Worm (Caenorhabditis elegans) whole organism, early embryonic: ENCODE results near the gene BE0003N10.6.
"Not testable (repeated sequence)": the region's sequence is repeated elsewhere in the genome, so short reads cannot be mapped to it uniquely, and the experiment has no call there.

Experiments
- B0310.2 ChIP-seq: sonication (generic microtip); optimal IDR thresholded peaks from 2 replicates; lab custom pipeline; 2016; ENCODE audit warnings: mild to moderate bottlenecking, missing genetic modification characterization, missing compliant biosample characterization
- F13C5.2 ChIP-seq: sonication (generic microtip); optimal IDR thresholded peaks from 2 replicates; lab custom pipeline; 2017; ENCODE audit warnings: mild to moderate bottlenecking, missing genetic modification characterization, inconsistent platforms, missing compliant biosample characterization
- aly-1 ChIP-seq: sonication (generic microtip); optimal IDR thresholded peaks from 2 replicates; lab custom pipeline; 2016; ENCODE audit warnings: missing genetic modification characterization, missing compliant biosample characterization
- ama-1 ChIP-seq: fragments of 150-350 bp; optimal IDR thresholded peaks from 2 replicates; lab custom pipeline; 2014
- ceh-13 ChIP-seq: fragments of 200-800 bp; sonication (Bioruptor generic); optimal IDR thresholded peaks from 2 replicates; lab custom pipeline; 2018; ENCODE audit warnings: mild to moderate bottlenecking, missing genetic modification characterization, missing compliant biosample characterization
- ceh-36 ChIP-seq: sonication (generic microtip); optimal IDR thresholded peaks from 2 replicates; lab custom pipeline; 2016; ENCODE audit warnings: missing genetic modification characterization, inconsistent platforms, missing compliant biosample characterization
- ets-7 ChIP-seq: sonication (generic microtip); optimal IDR thresholded peaks from 2 replicates; lab custom pipeline; 2016; ENCODE audit warnings: missing genotype, missing genetic modification characterization, missing compliant biosample characterization
- flt-1 ChIP-seq: fragments of 200-800 bp; sonication (Bioruptor generic); IDR thresholded peaks from 2 replicates; pipeline ENCODE4 v1.3.6; 2022; ENCODE audit warnings: missing genetic modification characterization, missing compliant biosample characterization
- hmbx-1 ChIP-seq: sonication (generic microtip); optimal IDR thresholded peaks from 2 replicates; lab custom pipeline; 2016; ENCODE audit warnings: mild to moderate bottlenecking, missing genetic modification characterization, missing compliant biosample characterization
- hmg-4 ChIP-seq: fragments of 200-800 bp; sonication (Bioruptor generic); optimal IDR thresholded peaks from 2 replicates; lab custom pipeline; 2018; ENCODE audit warnings: mild to moderate bottlenecking, missing genetic modification characterization, missing compliant biosample characterization
- hnd-1 ChIP-seq: sonication (generic microtip); optimal IDR thresholded peaks from 2 replicates; lab custom pipeline; 2016; ENCODE audit warnings: missing genetic modification characterization, missing compliant biosample characterization
- pes-1 ChIP-seq: fragments of 200-800 bp; sonication (Bioruptor generic); IDR thresholded peaks from 2 replicates; pipeline ENCODE4 v1.3.6; 2022; ENCODE audit warnings: missing genetic modification reagents, missing genetic modification characterization, missing compliant biosample characterization
- scrt-1 ChIP-seq: fragments of 200-800 bp; sonication (Bioruptor generic); IDR thresholded peaks from 2 replicates; pipeline ENCODE4 v1.3.6; 2022; ENCODE audit warnings: missing genetic modification characterization, missing compliant biosample characterization
- sea-1 ChIP-seq: fragments of 200-800 bp; sonication (Bioruptor generic); conservative IDR thresholded peaks from 2 replicates; pipeline ENCODE4 v1.3.6; 2022; ENCODE audit warnings: missing genetic modification characterization, missing compliant biosample characterization
- tbx-11 ChIP-seq: fragments of 200-800 bp; sonication (Bioruptor generic); IDR thresholded peaks from 2 replicates; pipeline ENCODE4 v1.3.6; 2022; ENCODE audit warnings: missing genetic modification characterization, missing compliant biosample characterization
- tbx-37 ChIP-seq: fragments of 200-800 bp; sonication (Bioruptor generic); conservative IDR thresholded peaks from 2 replicates; pipeline ENCODE4 v1.3.6; 2022; ENCODE audit warnings: missing genetic modification reagents, missing genetic modification characterization, missing compliant biosample characterization
- tra-4 ChIP-seq: sonication (generic microtip); optimal IDR thresholded peaks from 2 replicates; lab custom pipeline; 2017; ENCODE audit warnings: missing genetic modification characterization, missing compliant biosample characterization

BE0003N10.6 gene

ce11 chrIII:1059961-1060360, at the start of gene BE0003N10.6:
BE0003N10.6 (minus strand) TSS chrIII:1060061.
- no peak for TF ChIP-seq ceh-36 (tag; lab: Kevin White, UChicago)
- TF ChIP-seq scrt-1 (GFP tag; lab: Robert Waterston, UW): no peak
- TF ChIP-seq sea-1: no peak
- TF ChIP-seq tbx-11 (GFP tag; lab: Robert Waterston, UW): no peak
- no peak for TF ChIP-seq hnd-1 (tag; lab: Kevin White, UChicago)
- no peak for TF ChIP-seq tbx-37
- no peak for TF ChIP-seq hmbx-1
- no peak for TF ChIP-seq ama-1 (lab: Kevin White, UChicago)
- no peak for TF ChIP-seq ceh-13 (GFP tag; lab: Kevin White, UChicago)
- TF ChIP-seq flt-1 (GFP tag; lab: Robert Waterston, UW): no peak
- no peak for TF ChIP-seq F13C5.2 (tag; lab: Kevin White, UChicago)
- no peak for TF ChIP-seq aly-1 (tag; lab: Kevin White, UChicago)
- no peak for TF ChIP-seq B0310.2 (tag; lab: Kevin White, UChicago)

DNA sequence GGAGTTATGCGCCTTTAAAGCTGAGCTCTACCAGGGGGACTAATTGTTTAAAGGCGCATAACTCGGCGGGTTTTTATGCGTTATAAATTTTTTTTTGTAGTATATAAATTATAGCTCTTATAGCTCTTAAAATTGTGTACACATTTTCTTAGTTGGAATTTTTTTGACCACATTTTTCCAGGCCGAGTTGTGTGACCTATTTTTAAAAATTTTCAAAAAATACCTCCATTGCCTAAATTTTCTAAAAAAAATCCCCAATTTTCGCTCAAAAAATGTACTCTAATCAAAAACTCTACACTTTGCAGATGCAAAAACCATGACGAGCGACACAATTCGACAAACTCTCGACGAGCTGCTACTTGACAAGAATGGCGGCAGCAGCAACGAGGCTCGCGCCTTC, 43.0 kb upstream of the BE0003N10.6 start, which contains the start of gene exc-6:
exc-6 (plus strand) TSS at position 301 of the 400 bp plus-strand sequence.
- TF ChIP-seq B0310.2 (tag; lab: Kevin White, UChicago): no peak
- no peak for TF ChIP-seq scrt-1 (GFP tag; lab: Robert Waterston, UW)
- TF ChIP-seq aly-1 (tag; lab: Kevin White, UChicago): no peak
- TF ChIP-seq ets-7 (tag; lab: Kevin White, UChicago): no peak
- no peak for TF ChIP-seq hnd-1 (tag; lab: Kevin White, UChicago)
- TF ChIP-seq tbx-37: no peak
- TF ChIP-seq ceh-36 (tag; lab: Kevin White, UChicago): no peak
- no peak for TF ChIP-seq ceh-13 (GFP tag; lab: Kevin White, UChicago)
- no peak for TF ChIP-seq F13C5.2 (tag; lab: Kevin White, UChicago)

DNA sequence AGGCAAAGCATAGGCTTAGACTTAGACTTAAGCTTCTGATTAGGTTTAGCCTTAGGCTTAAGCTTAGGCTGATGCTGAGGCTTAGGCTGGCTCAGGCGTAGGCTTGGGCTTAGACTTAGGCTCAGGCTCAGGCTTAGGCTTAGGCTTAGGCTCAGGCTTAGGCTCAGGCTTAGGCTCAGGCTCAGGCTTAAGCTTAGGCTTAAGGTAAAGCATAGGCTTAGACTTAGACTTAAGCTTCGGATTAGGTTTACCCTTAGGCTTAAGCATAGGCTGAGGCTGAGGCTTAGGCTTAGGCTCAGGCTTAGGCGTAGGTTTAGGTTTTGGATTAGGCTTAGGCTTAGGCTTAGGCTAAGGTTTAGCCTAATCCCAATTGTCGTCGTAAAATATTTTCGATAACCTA, 39.7 kb upstream of the BE0003N10.6 start:
- TF ChIP-seq ceh-36 (tag; lab: Kevin White, UChicago) (peak; percentile 89), F13C5.2 (tag; lab: Kevin White, UChicago) (no peak)

- TF ChIP-seq ama-1 (lab: Kevin White, UChicago): no peak
- TF ChIP-seq flt-1 (GFP tag; lab: Robert Waterston, UW): no peak
- no peak for TF ChIP-seq ceh-13 (GFP tag; lab: Kevin White, UChicago)
- TF ChIP-seq scrt-1 (GFP tag; lab: Robert Waterston, UW): no peak
- no peak for TF ChIP-seq aly-1 (tag; lab: Kevin White, UChicago)
- no peak for TF ChIP-seq ets-7 (tag; lab: Kevin White, UChicago)
- no peak for TF ChIP-seq tra-4 (tag; lab: Kevin White, UChicago)
- no peak for TF ChIP-seq tbx-37
- no peak for TF ChIP-seq hmbx-1
- no peak for TF ChIP-seq pes-1 (GFP tag; lab: Robert Waterston, UW)
- no peak for TF ChIP-seq hnd-1 (tag; lab: Kevin White, UChicago)
- no peak for TF ChIP-seq ceh-36 (tag; lab: Kevin White, UChicago)
Measured at ce11 chrIII:1094391-1094790, 34.5 kb upstream of the BE0003N10.6 start.

DNA sequence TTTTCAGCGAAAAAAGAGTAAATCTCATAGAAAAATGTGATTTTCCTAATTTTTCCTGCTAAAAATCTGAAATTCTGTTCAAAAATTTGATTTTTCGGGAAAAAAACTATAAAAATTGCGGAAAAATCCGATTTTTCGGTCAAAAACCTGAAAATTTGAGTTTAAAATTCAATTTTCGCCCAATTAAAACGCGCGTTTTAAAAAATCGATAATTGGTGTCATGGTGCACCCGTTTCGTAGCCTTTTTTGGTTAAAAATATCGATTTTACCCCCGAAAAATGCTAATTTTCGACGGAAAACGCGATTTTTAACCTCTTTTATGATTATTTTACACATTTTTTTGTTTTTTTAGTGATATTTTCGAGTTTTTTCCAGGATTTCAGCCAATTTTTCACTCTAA, 25.1 kb upstream of the BE0003N10.6 start:
- no peak for TF ChIP-seq aly-1 (tag; lab: Kevin White, UChicago)
- TF ChIP-seq tbx-37: no peak
- TF ChIP-seq ceh-13 (GFP tag; lab: Kevin White, UChicago): no peak
- no peak for TF ChIP-seq ama-1 (lab: Kevin White, UChicago)
- TF ChIP-seq hmg-4 (GFP tag; lab: Kevin White, UChicago): no peak
- TF ChIP-seq pes-1 (GFP tag; lab: Robert Waterston, UW): no peak
- TF ChIP-seq hmbx-1: no peak
- TF ChIP-seq F13C5.2 (tag; lab: Kevin White, UChicago): no peak

- TF ChIP-seq ets-7 (tag; lab: Kevin White, UChicago) (no peak), hnd-1 (tag; lab: Kevin White, UChicago) (no peak), tbx-11 (GFP tag; lab: Robert Waterston, UW) (no peak), scrt-1 (GFP tag; lab: Robert Waterston, UW) (no peak), ama-1 (lab: Kevin White, UChicago) (no peak), aly-1 (tag; lab: Kevin White, UChicago) (no peak), hmg-4 (GFP tag; lab: Kevin White, UChicago) (no peak), tbx-37 (no peak), flt-1 (GFP tag; lab: Robert Waterston, UW) (no peak), F13C5.2 (tag; lab: Kevin White, UChicago) (no peak), B0310.2 (tag; lab: Kevin White, UChicago) (no peak), tra-4 (tag; lab: Kevin White, UChicago) (no peak), ceh-36 (tag; lab: Kevin White, UChicago) (no peak), ceh-13 (GFP tag; lab: Kevin White, UChicago) (no peak), pes-1 (GFP tag; lab: Robert Waterston, UW) (no peak), hmbx-1 (no peak), sea-1 (no peak)
Measured at ce11 chrIII:1081101-1081500, 21.2 kb upstream of the BE0003N10.6 start, which contains the start of gene par-2. par-2 (plus strand) TSS chrIII:1081401.

DNA sequence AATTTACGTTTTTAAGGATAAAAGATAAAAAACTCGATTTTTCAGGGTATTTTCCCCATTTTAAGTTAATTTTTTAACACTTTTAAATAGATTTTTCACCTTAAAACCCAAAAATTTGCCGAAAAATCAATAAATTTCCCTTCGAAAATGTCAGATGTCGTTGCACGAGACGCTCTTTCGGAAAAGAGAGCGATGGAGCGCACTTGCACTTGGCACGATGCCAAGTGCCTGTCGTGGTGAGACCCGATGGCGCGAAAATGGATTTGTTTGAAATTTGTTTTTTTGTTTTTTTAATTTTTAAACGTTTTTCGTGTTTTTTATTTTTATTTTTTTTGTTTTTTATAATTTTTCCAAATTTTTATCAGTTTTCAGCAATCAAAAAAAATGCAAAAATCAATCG, 20.7 kb upstream of the BE0003N10.6 start, which contains the start of the genes rab-18 and kbp-4:
rab-18 (minus strand) TSS at position 240 of the 400 bp plus-strand sequence.
kbp-4 (plus strand) TSS at position 366 of the 400 bp plus-strand sequence.
- 0 out of 2 replicates have a peak, but pooled peaks have one; percentile 4 for TF ChIP-seq tbx-37
- TF ChIP-seq F13C5.2 (tag; lab: Kevin White, UChicago): peak; percentile 68
- no peak for TF ChIP-seq tbx-11 (GFP tag; lab: Robert Waterston, UW)

DNA sequence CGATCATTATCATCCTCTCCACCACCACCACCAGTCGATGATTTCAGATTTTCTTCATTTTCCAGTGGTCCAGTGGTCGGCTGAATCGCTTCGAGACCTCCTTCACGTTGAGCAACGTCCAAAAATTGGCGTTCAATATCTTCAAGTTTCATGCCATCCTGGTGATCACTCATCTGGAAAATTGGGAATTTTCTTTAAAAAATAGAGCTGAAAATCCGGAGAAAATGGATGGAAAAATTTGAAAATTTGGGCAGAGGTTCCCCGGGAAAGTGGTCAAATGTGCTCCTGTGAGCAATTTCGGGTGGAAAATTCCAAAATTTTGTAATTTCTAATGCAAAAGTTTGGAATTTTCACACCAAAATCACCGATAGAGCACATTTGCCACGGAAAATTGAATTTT, 16.5 kb upstream of the BE0003N10.6 start, which contains the start of gene uaf-1:
uaf-1 (minus strand) TSS at position 173 of the 400 bp plus-strand sequence.
- not testable (repeated sequence) for TF ChIP-seq scrt-1 (GFP tag; lab: Robert Waterston, UW); ama-1 (lab: Kevin White, UChicago); F13C5.2 (tag; lab: Kevin White, UChicago)
